Fruit fly (Drosophila melanogaster) whole organism, embryonic: ENCODE data around the gene CG15390.
A peak's percentile ranks its signal among the peaks of the same experiment; 100 is the strongest.

Source experiments
- Ada2b ChIP-seq: fragments of 200-800 bp; sonication (Bioruptor generic); IDR thresholded peaks from 2 replicates; pipeline ENCODE4 v1.3.6; 2022; ENCODE audit warnings: missing biosample characterization, missing genetic modification characterization
- Asciz ChIP-seq: fragments of 200-800 bp; sonication (Bioruptor generic); optimal IDR thresholded peaks from 2 replicates; lab custom pipeline; 2017; ENCODE audit warnings: missing biosample characterization, mild to moderate bottlenecking, missing genetic modification characterization, missing genetic modification reagents
- Atf3 ChIP-seq: fragments of 200-800 bp; sonication (Bioruptor generic); optimal IDR thresholded peaks from 3 replicates; lab custom pipeline; 2016; ENCODE audit warnings: missing biosample characterization, missing genetic modification characterization
- Blimp-1 ChIP-seq: fragments of 200-800 bp; sonication (Bioruptor generic); optimal IDR thresholded peaks from 3 replicates; lab custom pipeline; 2018; ENCODE audit warnings: missing biosample characterization, missing genetic modification characterization, mild to moderate bottlenecking, moderate library complexity, missing genetic modification reagents
- CG10366 ChIP-seq: fragments of 200-800 bp; sonication (Bioruptor generic); IDR thresholded peaks from 2 replicates; pipeline ENCODE4 v1.3.6; 2022; ENCODE audit warnings: missing biosample characterization, missing genetic modification characterization
- CG10979 ChIP-seq: fragments of 200-800 bp; sonication (Bioruptor generic); optimal IDR thresholded peaks from 2 replicates; lab custom pipeline; 2018; ENCODE audit warnings: missing biosample characterization, mild to moderate bottlenecking, missing genetic modification characterization, moderate library complexity
- CG11504 ChIP-seq: fragments of 200-800 bp; sonication (Bioruptor generic); optimal IDR thresholded peaks from 3 replicates; lab custom pipeline; 2019; ENCODE audit warnings: missing biosample characterization, mild to moderate bottlenecking, missing genetic modification characterization, moderate library complexity
- CG11696 ChIP-seq: fragments of 200-800 bp; sonication (Bioruptor generic); IDR thresholded peaks from 2 replicates; pipeline ENCODE4 v1.3.6; 2022; ENCODE audit warnings: missing biosample characterization, missing genetic modification characterization
- CG14441 ChIP-seq: fragments of 200-800 bp; sonication (Bioruptor generic); IDR thresholded peaks from 2 replicates; pipeline ENCODE4 v1.3.6; 2022; ENCODE audit warnings: missing biosample characterization, missing genetic modification characterization
- CG15269 ChIP-seq: fragments of 200-800 bp; sonication (Bioruptor generic); optimal IDR thresholded peaks from 2 replicates; lab custom pipeline; 2018; ENCODE audit warnings: missing biosample characterization, mild to moderate bottlenecking, missing genetic modification characterization, moderate library complexity
- CG17359 ChIP-seq: fragments of 200-800 bp; sonication (Bioruptor generic); optimal IDR thresholded peaks from 3 replicates; lab custom pipeline; 2018; ENCODE audit warnings: missing biosample characterization, mild to moderate bottlenecking, missing genetic modification characterization, moderate library complexity
- CG2712 ChIP-seq: fragments of 200-800 bp; optimal IDR thresholded peaks from 3 replicates; lab custom pipeline; 2019; ENCODE audit warnings: missing biosample characterization, mild to moderate bottlenecking, missing genetic modification characterization, moderate library complexity
- CG31365 ChIP-seq: fragments of 200-800 bp; sonication (Bioruptor generic); optimal IDR thresholded peaks from 2 replicates; lab custom pipeline; 2018; ENCODE audit warnings: missing biosample characterization, mild to moderate bottlenecking, missing genetic modification characterization
- CG31388 ChIP-seq: fragments of 200-800 bp; sonication (Bioruptor generic); optimal IDR thresholded peaks from 2 replicates; lab custom pipeline; 2016; ENCODE audit warnings: missing biosample characterization, missing genetic modification characterization
- CG31441 ChIP-seq: fragments of 200-800 bp; sonication (Bioruptor generic); IDR thresholded peaks from 2 replicates; pipeline ENCODE4 v1.3.6; 2022; ENCODE audit warnings: missing biosample characterization, missing genetic modification characterization
- CG32772 ChIP-seq: fragments of 200-800 bp; sonication (Bioruptor generic); IDR thresholded peaks from 2 replicates; pipeline ENCODE4 v1.3.6; 2022; ENCODE audit warnings: missing biosample characterization, missing genetic modification characterization
- CG6689 ChIP-seq: fragments of 200-800 bp; sonication (Bioruptor generic); IDR thresholded peaks from 2 replicates; pipeline ENCODE4 v1.3.6; 2022; ENCODE audit warnings: missing biosample characterization, missing genetic modification characterization
- CG7963 ChIP-seq: fragments of 200-800 bp; sonication (Bioruptor generic); IDR thresholded peaks from 3 replicates; pipeline ENCODE4 v1.3.6; 2022; ENCODE audit warnings: missing biosample characterization, missing genetic modification characterization; ENCODE audit not compliant: partially characterized antibody
- CG8290 ChIP-seq, 3 experiments: fragments of 200-800 bp; sonication (Bioruptor generic); optimal IDR thresholded peaks; 2 replicates each; lab custom pipeline; 2016 to 2019; ENCODE audit warnings: missing biosample characterization in 3 of 3, missing genetic modification characterization in 3 of 3, mild to moderate bottlenecking in 2 of 3, moderate library complexity in 1 of 3
- CG8388 ChIP-seq: fragments of 200-800 bp; sonication (Bioruptor generic); optimal IDR thresholded peaks from 2 replicates; lab custom pipeline; 2019; ENCODE audit warnings: missing biosample characterization, mild to moderate bottlenecking, missing genetic modification characterization, moderate library complexity
- D19A ChIP-seq: fragments of 200-800 bp; optimal IDR thresholded peaks from 3 replicates; lab custom pipeline; 2019; ENCODE audit warnings: missing biosample characterization, mild to moderate bottlenecking, missing genetic modification characterization, moderate library complexity
- Drgx ChIP-seq: fragments of 200-800 bp; sonication (Bioruptor generic); IDR thresholded peaks from 2 replicates; pipeline ENCODE4 v1.3.6; 2022; ENCODE audit warnings: missing biosample characterization, missing genetic modification characterization
- E2f2 ChIP-seq: fragments of 200-800 bp; sonication (Bioruptor generic); IDR thresholded peaks from 2 replicates; pipeline ENCODE4 v1.3.6; 2022; ENCODE audit warnings: missing biosample characterization, missing genetic modification characterization
- HLH3B ChIP-seq: fragments of 200-800 bp; sonication (Bioruptor generic); IDR thresholded peaks from 2 replicates; pipeline ENCODE4 v1.3.6; 2022; ENCODE audit warnings: missing biosample characterization, missing genetic modification characterization
- Hr51 ChIP-seq, 2 experiments: fragments of 200-800 bp; sonication (Bioruptor generic); optimal IDR thresholded peaks; 2 replicates in 1 of 2; 3 replicates in 1 of 2; lab custom pipeline; 2016 to 2018; ENCODE audit warnings: missing biosample characterization in 2 of 2, missing genetic modification characterization in 2 of 2, mild to moderate bottlenecking in 1 of 2, moderate library complexity in 1 of 2
- Mad ChIP-seq: fragments of 200-800 bp; sonication (Bioruptor generic); optimal IDR thresholded peaks from 2 replicates; lab custom pipeline; 2016; ENCODE audit warnings: missing biosample characterization, missing genetic modification characterization
- Oli ChIP-seq: fragments of 200-800 bp; sonication (Bioruptor generic); optimal IDR thresholded peaks from 2 replicates; lab custom pipeline; 2018; ENCODE audit warnings: missing biosample characterization, mild to moderate bottlenecking, missing genetic modification characterization, moderate library complexity
- Poxn ChIP-seq: fragments of 200-800 bp; sonication (Bioruptor generic); IDR thresholded peaks from 2 replicates; pipeline ENCODE4 v1.3.6; 2022; ENCODE audit warnings: missing biosample characterization, missing genetic modification characterization
- Ptx1 ChIP-seq: fragments of 200-800 bp; sonication (Bioruptor generic); IDR thresholded peaks from 2 replicates; pipeline ENCODE4 v1.3.6; 2022; ENCODE audit warnings: missing biosample characterization, missing genetic modification characterization
- Six4 ChIP-seq: fragments of 200-800 bp; sonication (Bioruptor generic); optimal IDR thresholded peaks from 2 replicates; lab custom pipeline; 2016; ENCODE audit warnings: missing biosample characterization, missing genetic modification characterization
- Sox102F ChIP-seq: fragments of 200-800 bp; sonication (Bioruptor generic); optimal IDR thresholded peaks from 2 replicates; lab custom pipeline; 2018; ENCODE audit warnings: missing biosample characterization, mild to moderate bottlenecking, missing genetic modification characterization, moderate library complexity
- Vsx1 ChIP-seq: fragments of 200-800 bp; sonication (Bioruptor generic); optimal IDR thresholded peaks from 2 replicates; lab custom pipeline; 2017; ENCODE audit warnings: missing biosample characterization, mild to moderate bottlenecking, missing genetic modification characterization, missing genetic modification reagents
- Xrp1 ChIP-seq: fragments of 200-800 bp; sonication (Bioruptor generic); IDR thresholded peaks from 2 replicates; pipeline ENCODE4 v1.3.6; 2022; ENCODE audit warnings: missing biosample characterization, missing genetic modification characterization
- bowl ChIP-seq: fragments of 200-800 bp; sonication (Bioruptor generic); IDR thresholded peaks from 2 replicates; pipeline ENCODE4 v1.3.6; 2022; ENCODE audit warnings: missing biosample characterization, missing genetic modification characterization
- esg ChIP-seq: fragments of 200-800 bp; sonication (Bioruptor generic); conservative IDR thresholded peaks from 2 replicates; pipeline ENCODE4 v1.3.6; 2022; ENCODE audit warnings: missing biosample characterization, missing genetic modification characterization
- gce ChIP-seq: fragments of 200-800 bp; sonication (Bioruptor generic); IDR thresholded peaks from 3 replicates; pipeline ENCODE4 v1.3.6; 2022; ENCODE audit warnings: missing biosample characterization, missing genetic modification characterization
- grau ChIP-seq: fragments of 200-800 bp; optimal IDR thresholded peaks from 3 replicates; lab custom pipeline; 2019; ENCODE audit warnings: missing biosample characterization, mild to moderate bottlenecking, missing genetic modification characterization, moderate library complexity
- pho ChIP-seq: fragments of 200-800 bp; sonication (Bioruptor generic); optimal IDR thresholded peaks from 2 replicates; lab custom pipeline; 2016; ENCODE audit warnings: missing biosample characterization, missing genetic modification characterization
- phol ChIP-seq: fragments of 200-800 bp; sonication (Bioruptor generic); optimal IDR thresholded peaks from 3 replicates; lab custom pipeline; 2018; ENCODE audit warnings: missing biosample characterization, mild to moderate bottlenecking, missing genetic modification characterization, moderate library complexity
- row ChIP-seq: fragments of 200-800 bp; sonication (Bioruptor generic); IDR thresholded peaks from 3 replicates; pipeline ENCODE4 v1.3.6; 2022; ENCODE audit warnings: missing biosample characterization, missing genetic modification characterization
- salm ChIP-seq: fragments of 200-800 bp; sonication (Bioruptor generic); optimal IDR thresholded peaks from 2 replicates; lab custom pipeline; 2018; ENCODE audit warnings: missing biosample characterization, mild to moderate bottlenecking, missing genetic modification characterization
- shn ChIP-seq: fragments of 200-800 bp; sonication (Bioruptor generic); optimal IDR thresholded peaks from 3 replicates; lab custom pipeline; 2016; ENCODE audit warnings: missing biosample characterization, missing genetic modification characterization
- slbo ChIP-seq: fragments of 200-800 bp; sonication (Bioruptor generic); IDR thresholded peaks from 2 replicates; pipeline ENCODE4 v1.3.6; 2022; ENCODE audit warnings: missing biosample characterization, missing genetic modification characterization
- sna ChIP-seq: fragments of 200-800 bp; sonication (Bioruptor generic); IDR thresholded peaks from 2 replicates; pipeline ENCODE4 v1.3.6; 2022; ENCODE audit warnings: missing biosample characterization, missing genetic modification characterization; ENCODE audit not compliant: partially characterized antibody
- sob ChIP-seq: fragments of 200-800 bp; sonication (Bioruptor generic); IDR thresholded peaks from 2 replicates; pipeline ENCODE4 v1.3.6; 2022; ENCODE audit warnings: missing biosample characterization, missing genetic modification characterization
- stc ChIP-seq: fragments of 200-800 bp; sonication (Bioruptor generic); IDR thresholded peaks from 2 replicates; pipeline ENCODE4 v1.3.6; 2022; ENCODE audit warnings: missing biosample characterization, missing genetic modification characterization
- ttk ChIP-seq: fragments of 200-800 bp; sonication (Bioruptor generic); IDR thresholded peaks from 2 replicates; pipeline ENCODE4 v2.1.2; 2022; ENCODE audit warnings: missing biosample characterization, missing genetic modification characterization
- unpg ChIP-seq: fragments of 200-800 bp; sonication (Bioruptor generic); optimal IDR thresholded peaks from 3 replicates; lab custom pipeline; 2018; ENCODE audit warnings: missing biosample characterization, mild to moderate bottlenecking, missing genetic modification characterization, moderate library complexity
- wdn ChIP-seq: fragments of 200-800 bp; sonication (Bioruptor generic); IDR thresholded peaks from 2 replicates; pipeline ENCODE4 v1.3.6; 2022; ENCODE audit warnings: missing biosample characterization, missing genetic modification characterization

Gene CG15390

DNA sequence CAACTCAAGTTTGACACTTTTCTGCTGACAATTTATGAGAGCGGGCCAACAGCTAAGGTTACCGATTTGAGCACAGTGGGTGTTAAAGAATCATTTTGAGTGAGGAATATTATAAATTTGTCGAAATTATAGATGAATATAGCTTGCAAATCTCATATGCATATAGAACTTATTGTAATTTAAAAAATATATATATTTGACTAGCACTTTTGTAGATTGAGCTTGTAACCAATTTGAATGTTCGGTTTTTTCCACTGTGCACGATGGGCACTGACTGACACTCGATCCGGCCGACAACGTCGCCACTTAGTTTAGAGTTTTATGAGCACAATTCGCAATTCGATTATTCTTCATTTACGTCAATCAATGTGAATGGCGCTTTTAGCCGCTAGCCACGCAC is 23.9 kb downstream of the CG15390 start:
- TF ChIP-seq Drgx (GFP tag; lab: Robert Waterston, UW) (no peak), CG10366 (peak; percentile 11; the same call in 1 of the 2 replicates), D19A (tag; lab: Kevin White, UChicago) (no peak), wdn (GFP tag; lab: Robert Waterston, UW) (0 out of 2 replicates have a peak, but pooled peaks have one; percentile 33), E2f2 (GFP tag; lab: Robert Waterston, UW) (peak; percentile 13; the same call in 1 of the 2 replicates), grau (peak; percentile 19), sna (no peak), CG32772 (GFP tag; lab: Robert Waterston, UW) (0 out of 2 replicates have a peak, but pooled peaks have one; percentile 33), bowl (GFP tag; lab: Robert Waterston, UW) (no peak), salm (tag; lab: Kevin White, UChicago) (no peak), CG8388 (GFP tag; lab: Kevin White, UChicago) (peak; percentile 23), Xrp1 (GFP tag; lab: Robert Waterston, UW) (peak; percentile 29; the same call in 1 of the 2 replicates), slbo (0 out of 2 replicates have a peak, but pooled peaks have one; percentile 19), CG31365 (tag; lab: Kevin White, UChicago) (no peak), Ada2b (GFP tag; lab: Robert Waterston, UW) (0 out of 2 replicates have a peak, but pooled peaks have one; percentile 5), ttk (GFP tag; lab: Robert Waterston, UW) (peak; percentile 6; the same call in 1 of the 2 replicates), HLH3B (GFP tag; lab: Robert Waterston, UW) (0 out of 2 replicates have a peak, but pooled peaks have one; percentile 10), CG31388 (no peak), CG2712 (peak; percentile 12), shn (no peak), CG10979 (tag; lab: Kevin White, UChicago) (peak; percentile 1), Sox102F (GFP tag; lab: Kevin White, UChicago) (peak; percentile 48), esg (0 out of 2 replicates have a peak, but pooled peaks have one; percentile 14), gce (GFP tag; lab: Robert Waterston, UW) (no peak), CG11504 (tag; lab: Kevin White, UChicago) (peak; percentile 45), CG8290 (GFP tag; optimal IDR thresholded peaks at IDR 0.05; lab: Kevin White, UChicago) (no peak), CG8290 (tag; optimal IDR thresholded peaks at IDR 0.05; lab: Kevin White, UChicago) (no peak), row (GFP tag; lab: Robert Waterston, UW) (peak; percentile 37; the same call in 1 of the 3 replicates), CG11696 (GFP tag; lab: Robert Waterston, UW) (0 out of 2 replicates have a peak, but pooled peaks have one; percentile 9), Vsx1 (GFP tag; lab: Kevin White, UChicago) (no peak), Atf3 (GFP tag; lab: Kevin White, UChicago) (no peak), CG7963 (GFP tag; lab: Robert Waterston, UW) (no peak), Ptx1 (GFP tag; lab: Robert Waterston, UW) (0 out of 2 replicates have a peak, but pooled peaks have one; percentile 16), CG14441 (GFP tag; lab: Robert Waterston, UW) (0 out of 2 replicates have a peak, but pooled peaks have one; percentile 10), pho (GFP tag; lab: Kevin White, UChicago) (no peak), Oli (tag; lab: Kevin White, UChicago) (peak; percentile 24), Poxn (GFP tag; lab: Robert Waterston, UW) (no peak), CG15269 (peak; percentile 16), CG17359 (peak; percentile 14), Mad (GFP tag; lab: Kevin White, UChicago) (no peak), stc (GFP tag; lab: Robert Waterston, UW) (peak; percentile 35; the same call in 1 of the 2 replicates), sob (GFP tag; lab: Robert Waterston, UW) (0 out of 2 replicates have a peak, but pooled peaks have one; percentile 22), phol (tag; lab: Kevin White, UChicago) (peak; percentile 16), Blimp-1 (GFP tag; lab: Kevin White, UChicago) (peak; percentile 20), unpg (peak; percentile 27), CG31441 (GFP tag; lab: Robert Waterston, UW) (peak; percentile 53), Six4 (GFP tag; lab: Kevin White, UChicago) (no peak), Asciz (GFP tag; lab: Kevin White, UChicago) (no peak), CG6689 (GFP tag; lab: Robert Waterston, UW) (0 out of 2 replicates have a peak, but pooled peaks have one; percentile 9), Hr51 (GFP tag; optimal IDR thresholded peaks at IDR 0.05; lab: Kevin White, UChicago) (peak in 1 of 2 experiments; percentile 27)
